Worm (Caenorhabditis elegans): ENCODE results near the gene math-19.

- TF ChIP-seq ceh-82 (tag; optimal IDR thresholded peaks at IDR 0.05) (no peak), fos-1 (tag; optimal IDR thresholded peaks at IDR 0.05) (no peak), nhr-25 (tag; optimal IDR thresholded peaks at IDR 0.05) (no peak), lin-39 (tag; optimal IDR thresholded peaks at IDR 0.05) (no peak), snpc-4 (tag; optimal IDR thresholded peaks at IDR 0.05) (no peak), egl-27 (tag; optimal IDR thresholded peaks at IDR 0.05) (no peak), gmeb-1 (tag; optimal IDR thresholded peaks at IDR 0.05) (no peak), elt-1 (tag; optimal IDR thresholded peaks at IDR 0.05) (no peak), crh-2 (tag; optimal IDR thresholded peaks at IDR 0.05) (no peak)
Measured at ce11 chrII:1993738-1994137, 4.9 kb upstream of the math-19 start, which contains the start of gene math-21.
